Worm (Caenorhabditis elegans) whole organism, L1 larva: ENCODE measurements around the gene C17H11.5.

Source experiments
- C04F5.9 ChIP-seq: sonication (generic microtip); optimal IDR thresholded peaks from 2 replicates; lab custom pipeline; 2016; ENCODE audit warnings: missing genetic modification characterization, missing compliant biosample characterization
- C16A3.4 ChIP-seq: fragments of 150-350 bp; optimal IDR thresholded peaks from 2 replicates; lab custom pipeline; 2014; ENCODE audit warnings: missing biosample characterization, missing genetic modification characterization
- Y116A8C.19 ChIP-seq: sonication (generic microtip); optimal IDR thresholded peaks from 2 replicates; lab custom pipeline; 2016; ENCODE audit warnings: missing compliant biosample characterization, missing genetic modification characterization, borderline replicate concordance
- aha-1 ChIP-seq: fragments of 150-350 bp; optimal IDR thresholded peaks from 2 replicates; lab custom pipeline; 2014; ENCODE audit warnings: missing biosample characterization, missing genetic modification characterization
- aly-2 ChIP-seq: fragments of 150-350 bp; optimal IDR thresholded peaks from 2 replicates; lab custom pipeline; 2014; ENCODE audit warnings: missing biosample characterization, missing genetic modification characterization
- ama-1 ChIP-seq: fragments of 150-350 bp; optimal IDR thresholded peaks from 2 replicates; lab custom pipeline; 2014
- blmp-1 ChIP-seq: fragments of 150-350 bp; optimal IDR thresholded peaks from 2 replicates; lab custom pipeline; 2014; ENCODE audit warnings: missing biosample characterization, missing genetic modification characterization
- ceh-8 ChIP-seq: fragments of 200-800 bp; sonication (Bioruptor generic); optimal IDR thresholded peaks from 2 replicates; lab custom pipeline; 2018; ENCODE audit warnings: mild to moderate bottlenecking, missing genetic modification characterization, moderate library complexity, missing compliant biosample characterization
- ceh-82 ChIP-seq, 3 experiments: fragments of 150-350 bp in 1 of 3; sonication (generic microtip) in 2 of 3; optimal IDR thresholded peaks; 2 replicates each; lab custom pipeline; 2014 to 2017; ENCODE audit warnings: missing biosample characterization in 3 of 3, missing genetic modification characterization in 3 of 3
- ceh-88 ChIP-seq: fragments of 200-800 bp; sonication (Bioruptor generic); IDR thresholded peaks from 2 replicates; pipeline ENCODE4 v1.3.6; 2022; ENCODE audit warnings: missing genetic modification characterization, missing compliant biosample characterization
- ceh-90 ChIP-seq: sonication (generic microtip); optimal IDR thresholded peaks from 2 replicates; lab custom pipeline; 2016; ENCODE audit warnings: missing genetic modification characterization, missing compliant biosample characterization
- dpl-1 ChIP-seq, 3 experiments: fragments of 150-350 bp in 2 of 3; sonication (generic microtip) in 1 of 3; optimal IDR thresholded peaks; 2 replicates each; lab custom pipeline; 2014 to 2017; ENCODE audit warnings: missing biosample characterization in 3 of 3, missing genetic modification characterization in 3 of 3, missing genetic modification reagents in 3 of 3
- efl-1 ChIP-seq, 4 experiments: fragments of 150-350 bp; optimal IDR thresholded peaks in 3 of 4; peaks in 1 of 4; 1 replicate in 1 of 4; 2 replicates in 3 of 4; lab custom pipeline; 2014; ENCODE audit warnings: missing biosample characterization in 2 of 4, missing genetic modification characterization in 2 of 4, missing genetic modification reagents in 2 of 4
- efl-3 ChIP-seq: fragments of 200-800 bp; sonication (Bioruptor generic); optimal IDR thresholded peaks from 2 replicates; lab custom pipeline; 2018; ENCODE audit warnings: mild to moderate bottlenecking, missing genetic modification characterization, missing compliant biosample characterization
- elt-2 ChIP-seq: sonication (generic microtip); optimal IDR thresholded peaks from 2 replicates; lab custom pipeline; 2016; ENCODE audit warnings: missing genetic modification characterization, mild to moderate bottlenecking, inconsistent platforms, missing compliant biosample characterization, missing genetic modification reagents
- fkh-8 ChIP-seq: sonication (generic microtip); optimal IDR thresholded peaks from 2 replicates; lab custom pipeline; 2016; ENCODE audit warnings: mild to moderate bottlenecking, missing genetic modification characterization, missing compliant biosample characterization
- grh-1 ChIP-seq: fragments of 200-800 bp; sonication (Bioruptor generic); IDR thresholded peaks from 2 replicates; pipeline ENCODE4 v1.3.6; 2022; ENCODE audit warnings: missing genetic modification reagents, missing genetic modification characterization, missing compliant biosample characterization
- jun-1 ChIP-seq: fragments of 150-350 bp; optimal IDR thresholded peaks from 2 replicates; lab custom pipeline; 2014; ENCODE audit warnings: missing biosample characterization, missing genetic modification reagents, missing genetic modification characterization
- lin-14 ChIP-seq: fragments of 200-800 bp; sonication (Bioruptor generic); optimal IDR thresholded peaks from 2 replicates; lab custom pipeline; 2018; ENCODE audit warnings: mild to moderate bottlenecking, missing genetic modification characterization, moderate library complexity, missing compliant biosample characterization
- lin-35 ChIP-seq, 2 experiments: fragments of 150-350 bp; optimal IDR thresholded peaks; 2 replicates each; lab custom pipeline; 2014; ENCODE audit warnings: missing biosample characterization in 2 of 2, missing genetic modification characterization in 2 of 2, missing genetic modification reagents in 2 of 2
- lsy-2 ChIP-seq, 2 experiments: fragments of 150-350 bp; optimal IDR thresholded peaks; 2 replicates each; lab custom pipeline; 2014; ENCODE audit warnings: missing biosample characterization in 2 of 2, missing genetic modification characterization in 2 of 2
- mep-1 ChIP-seq: fragments of 150-350 bp; optimal IDR thresholded peaks from 2 replicates; lab custom pipeline; 2014; ENCODE audit warnings: missing biosample characterization, missing genetic modification characterization
- nhr-12 ChIP-seq: sonication (generic microtip); optimal IDR thresholded peaks from 2 replicates; lab custom pipeline; 2017; ENCODE audit warnings: missing biosample characterization, missing genetic modification characterization
- nhr-19 ChIP-seq: fragments of 200-800 bp; sonication (Bioruptor generic); conservative IDR thresholded peaks from 2 replicates; pipeline ENCODE4 v1.3.6; 2022; ENCODE audit warnings: missing genetic modification characterization, missing compliant biosample characterization
- nhr-20 ChIP-seq: sonication (generic microtip); optimal IDR thresholded peaks from 2 replicates; lab custom pipeline; 2016; ENCODE audit warnings: mild to moderate bottlenecking, missing genetic modification characterization, missing compliant biosample characterization
- nhr-47 ChIP-seq: sonication (generic microtip); optimal IDR thresholded peaks from 2 replicates; lab custom pipeline; 2016; ENCODE audit warnings: mild to moderate bottlenecking, missing genetic modification characterization, moderate library complexity, missing compliant biosample characterization
- nhr-71 ChIP-seq: sonication (generic microtip); optimal IDR thresholded peaks from 2 replicates; lab custom pipeline; 2016; ENCODE audit warnings: mild to moderate bottlenecking, missing genetic modification characterization, moderate library complexity, missing compliant biosample characterization
- nhr-77 ChIP-seq: fragments of 150-350 bp; optimal IDR thresholded peaks from 2 replicates; lab custom pipeline; 2014; ENCODE audit warnings: missing biosample characterization, missing genetic modification characterization
- nhr-85 ChIP-seq: sonication (generic microtip); peaks from one replicate; lab custom pipeline; 2016; ENCODE audit warnings: missing genetic modification characterization, inconsistent platforms, missing compliant biosample characterization
- pqm-1 ChIP-seq: sonication (generic microtip); optimal IDR thresholded peaks from 3 replicates; lab custom pipeline; 2017; ENCODE audit warnings: missing biosample characterization, missing genetic modification characterization
- rnt-1 ChIP-seq: sonication (generic microtip); optimal IDR thresholded peaks from 2 replicates; lab custom pipeline; 2016; ENCODE audit warnings: mild to moderate bottlenecking, missing genetic modification characterization, moderate library complexity, missing compliant biosample characterization
- snu-23 ChIP-seq: sonication (generic microtip); optimal IDR thresholded peaks from 2 replicates; lab custom pipeline; 2016; ENCODE audit warnings: missing genetic modification characterization, missing compliant biosample characterization
- sox-4 ChIP-seq: sonication (generic microtip); optimal IDR thresholded peaks from 2 replicates; lab custom pipeline; 2016; ENCODE audit warnings: missing genetic modification characterization, missing compliant biosample characterization
- swsn-7 ChIP-seq: sonication (generic microtip); optimal IDR thresholded peaks from 2 replicates; lab custom pipeline; 2016; ENCODE audit warnings: missing genetic modification characterization, missing compliant biosample characterization
- tbx-2 ChIP-seq: sonication (generic microtip); optimal IDR thresholded peaks from 2 replicates; lab custom pipeline; 2016; ENCODE audit warnings: missing genetic modification characterization, missing compliant biosample characterization
- tlp-1 ChIP-seq: fragments of 150-350 bp; optimal IDR thresholded peaks from 2 replicates; lab custom pipeline; 2014; ENCODE audit warnings: missing biosample characterization, missing genetic modification characterization
- unc-30 ChIP-seq: sonication (generic microtip); optimal IDR thresholded peaks from 2 replicates; lab custom pipeline; 2017; ENCODE audit warnings: missing biosample characterization, missing genetic modification characterization
- unc-62 ChIP-seq: fragments of 150-350 bp; optimal IDR thresholded peaks from 2 replicates; lab custom pipeline; 2014; ENCODE audit warnings: missing biosample characterization, missing genetic modification reagents, missing genetic modification characterization
- unc-86 ChIP-seq: sonication (generic microtip); optimal IDR thresholded peaks from 2 replicates; lab custom pipeline; 2016; ENCODE audit warnings: missing genetic modification characterization, missing compliant biosample characterization
- vab-15 ChIP-seq: sonication (generic microtip); optimal IDR thresholded peaks from 2 replicates; lab custom pipeline; 2017; ENCODE audit warnings: missing genotype, mild to moderate bottlenecking, missing genetic modification characterization, missing compliant biosample characterization
- xbp-1 ChIP-seq: sonication (generic microtip); optimal IDR thresholded peaks from 2 replicates; lab custom pipeline; 2016; ENCODE audit warnings: missing genetic modification characterization, missing compliant biosample characterization
- zag-1 ChIP-seq: fragments of 150-350 bp; optimal IDR thresholded peaks from 2 replicates; lab custom pipeline; 2014; ENCODE audit warnings: missing biosample characterization, missing genetic modification characterization
- zip-4 ChIP-seq: fragments of 200-800 bp; sonication (Bioruptor generic); optimal IDR thresholded peaks from 2 replicates; lab custom pipeline; 2018; ENCODE audit warnings: mild to moderate bottlenecking, missing genetic modification characterization, moderate library complexity, missing compliant biosample characterization
- ztf-11 ChIP-seq, 2 experiments: sonication (generic microtip); optimal IDR thresholded peaks; 2 replicates each; lab custom pipeline; 2016 to 2017; ENCODE audit warnings: missing genetic modification characterization in 2 of 2, missing biosample characterization in 1 of 2, missing compliant biosample characterization in 1 of 2

Gene C17H11.5

ce11 chrX:8160016-8160415 is 24.9 kb downstream of the C17H11.5 start (continued):
- peak; percentile 29 for TF ChIP-seq tbx-2 (tag; lab: Kevin White, UChicago)
- peak; percentile 65 for TF ChIP-seq blmp-1 (tag; lab: Kevin White, UChicago)
- TF ChIP-seq lsy-2 (tag; optimal IDR thresholded peaks at IDR 0.05; lab: Kevin White, UChicago) = peak; percentile 0 to 29
- no peak for TF ChIP-seq ceh-82 (tag; optimal IDR thresholded peaks at IDR 0.05; lab: Kevin White, UChicago)
- no peak for TF ChIP-seq efl-3
- no peak for TF ChIP-seq nhr-47 (tag; lab: Kevin White, UChicago)
- no peak for TF ChIP-seq aha-1
- TF ChIP-seq, all 84 proteins: peak for 20

ce11 chrX:8158975-8159813 is 25.7 kb downstream of the C17H11.5 start, which contains the start of gene hil-3:
Gene hil-3 (plus strand): TSS chrX:8159169.
- TF ChIP-seq nhr-20 (tag; lab: Kevin White, UChicago) = peak; percentile 26
- TF ChIP-seq dpl-1 (GFP tag; optimal IDR thresholded peaks at IDR 0.05; lab: Kevin White, UChicago) = no peak
- TF ChIP-seq ceh-82 (tag; optimal IDR thresholded peaks at IDR 0.05; lab: Kevin White, UChicago) = peak in 1 of 3 experiments; percentile 48
- peak; percentile 51 for TF ChIP-seq tbx-2 (tag; lab: Kevin White, UChicago)
- peak; percentile 40 for TF ChIP-seq nhr-19 (GFP tag; lab: Robert Waterston, UW)
- TF ChIP-seq rnt-1 = peak; percentile 63
- TF ChIP-seq mep-1 (tag; lab: Kevin White, UChicago) = peak; percentile 14
- TF ChIP-seq lin-35 (GFP tag; optimal IDR thresholded peaks at IDR 0.05; lab: Kevin White, UChicago) = peak; percentile 8 to 31
- peak; percentile 65 for TF ChIP-seq nhr-71 (tag; lab: Kevin White, UChicago)
- no peak for TF ChIP-seq aha-1
- peak; percentile 52 for TF ChIP-seq grh-1 (GFP tag; lab: Robert Waterston, UW)
- TF ChIP-seq lsy-2 (tag; optimal IDR thresholded peaks at IDR 0.05; lab: Kevin White, UChicago) = peak in 1 of 2 experiments; percentile 52
- TF ChIP-seq sox-4 (tag; lab: Kevin White, UChicago) = peak; percentile 11
- TF ChIP-seq ama-1 = peak; percentile 30
- TF ChIP-seq unc-62 (GFP tag; lab: Kevin White, UChicago) = no peak
- TF ChIP-seq fkh-8 (tag; lab: Kevin White, UChicago) = peak; percentile 22
- TF ChIP-seq tlp-1 = no peak
- no peak for TF ChIP-seq Y116A8C.19 (tag; lab: Kevin White, UChicago)
- peak in 1 of 2 experiments; percentile 6 for TF ChIP-seq ztf-11 (tag; optimal IDR thresholded peaks at IDR 0.05; lab: Kevin White, UChicago)
- peak; percentile 54 for TF ChIP-seq unc-86 (tag; lab: Kevin White, UChicago)
- peak; percentile 69 for TF ChIP-seq lin-14 (GFP tag; lab: Kevin White, UChicago)
- TF ChIP-seq efl-1 (optimal IDR thresholded peaks at IDR 0.05; lab: Kevin White, UChicago) = no peak
- peak in 1 of 2 experiments; percentile 16 for TF ChIP-seq efl-1 (GFP tag; optimal IDR thresholded peaks at IDR 0.05 in 1 of 2; lab: Kevin White, UChicago)
- TF ChIP-seq xbp-1 (tag; lab: Kevin White, UChicago) = peak; percentile 40
- peak; percentile 69 for TF ChIP-seq nhr-47 (tag; lab: Kevin White, UChicago)
- TF ChIP-seq swsn-7 = peak; percentile 89
- TF ChIP-seq snu-23 (GFP tag; lab: Kevin White, UChicago) = peak; percentile 41
- peak; percentile 38 for TF ChIP-seq C16A3.4
- TF ChIP-seq jun-1 (tag; lab: Kevin White, UChicago) = peak; percentile 9
- no peak for TF ChIP-seq zag-1
- peak; percentile 74 for TF ChIP-seq nhr-85 (tag; lab: Kevin White, UChicago)
- TF ChIP-seq, all 84 proteins: peak for 24

ce11 chrX:8157132-8157531 is 27.8 kb downstream of the C17H11.5 start:
- TF ChIP-seq nhr-47 (tag; lab: Kevin White, UChicago) (peak; percentile 29), ceh-8 (GFP tag; lab: Kevin White, UChicago) (no peak), nhr-19 (GFP tag; lab: Robert Waterston, UW) (no peak), nhr-12 (tag; lab: Kevin White, UChicago) (no peak), ztf-11 (tag; optimal IDR thresholded peaks at IDR 0.05; lab: Kevin White, UChicago) (peak in 1 of 2 experiments; percentile 91), lsy-2 (tag; optimal IDR thresholded peaks at IDR 0.05; lab: Kevin White, UChicago) (peak in 1 of 2 experiments; percentile 16), nhr-71 (tag; lab: Kevin White, UChicago) (peak; percentile 40), zip-4 (no peak), fkh-8 (tag; lab: Kevin White, UChicago) (peak; percentile 64), tbx-2 (tag; lab: Kevin White, UChicago) (peak; percentile 55), C04F5.9 (tag; lab: Kevin White, UChicago) (no peak), unc-30 (tag; lab: Kevin White, UChicago) (no peak), ceh-88 (no peak), aly-2 (tag; lab: Kevin White, UChicago) (no peak), elt-2 (tag; lab: Kevin White, UChicago) (no peak), lin-14 (GFP tag; lab: Kevin White, UChicago) (peak; percentile 67), nhr-85 (tag; lab: Kevin White, UChicago) (no peak), unc-62 (GFP tag; lab: Kevin White, UChicago) (no peak), xbp-1 (tag; lab: Kevin White, UChicago) (peak; percentile 4), ceh-90 (tag; lab: Kevin White, UChicago) (no peak), unc-86 (tag; lab: Kevin White, UChicago) (peak; percentile 75), snu-23 (GFP tag; lab: Kevin White, UChicago) (peak; percentile 26), nhr-77 (tag; lab: Kevin White, UChicago) (no peak), pqm-1 (tag; lab: Kevin White, UChicago) (no peak), rnt-1 (peak; percentile 61), mep-1 (tag; lab: Kevin White, UChicago) (peak; percentile 23), swsn-7 (peak; percentile 84), vab-15 (tag; lab: Kevin White, UChicago) (no peak)
